Worm (Caenorhabditis elegans) whole organism, young adult: ENCODE data around the gene dos-2.
A peak's percentile ranks its signal among the peaks of the same experiment; 100 is the strongest.

ENCODE experiments used
- B0336.3 ChIP-seq: fragments of 200-800 bp; sonication (Bioruptor generic); IDR thresholded peaks from 2 replicates; pipeline ENCODE4 v1.3.6; 2022; ENCODE audit warnings: missing genetic modification characterization, missing compliant biosample characterization
- C06A6.2 ChIP-seq: fragments of 200-800 bp; sonication (Bioruptor generic); conservative IDR thresholded peaks from 2 replicates; pipeline ENCODE4 v1.3.6; 2022; ENCODE audit warnings: missing genetic modification characterization, missing compliant biosample characterization
- D2030.7 ChIP-seq: fragments of 200-800 bp; sonication (Bioruptor generic); IDR thresholded peaks from 2 replicates; pipeline ENCODE4 v1.3.6; 2022; ENCODE audit warnings: missing genetic modification reagents, missing genetic modification characterization, missing compliant biosample characterization
- F22D6.2 ChIP-seq: sonication (generic microtip); optimal IDR thresholded peaks from 2 replicates; lab custom pipeline; 2016; ENCODE audit warnings: mild to moderate bottlenecking, missing genetic modification characterization, missing compliant biosample characterization
- F39B2.1 ChIP-seq: fragments of 200-800 bp; sonication (Bioruptor generic); IDR thresholded peaks from 2 replicates; pipeline ENCODE4 v1.3.6; 2022; ENCODE audit warnings: missing genetic modification reagents, missing genetic modification characterization, missing compliant biosample characterization
- F49E8.2 ChIP-seq: sonication (generic microtip); optimal IDR thresholded peaks from 3 replicates; lab custom pipeline; 2017; ENCODE audit warnings: missing genetic modification characterization, mild to moderate bottlenecking, missing compliant biosample characterization, antibody characterized with exemption, moderate library complexity; ENCODE audit not compliant: insufficient read depth
- F52B5.7 ChIP-seq: sonication (generic microtip); optimal IDR thresholded peaks from 2 replicates; lab custom pipeline; 2016; ENCODE audit warnings: mild to moderate bottlenecking, missing genetic modification characterization, missing compliant biosample characterization
- F55B11.4 ChIP-seq: sonication (generic microtip); optimal IDR thresholded peaks from 2 replicates; lab custom pipeline; 2016; ENCODE audit warnings: missing compliant biosample characterization, missing genetic modification characterization, borderline replicate concordance; ENCODE audit not compliant: insufficient read depth
- F57A8.1 ChIP-seq: fragments of 200-800 bp; sonication (Bioruptor generic); optimal IDR thresholded peaks from 2 replicates; lab custom pipeline; 2018; ENCODE audit warnings: mild to moderate bottlenecking, missing genetic modification characterization, moderate library complexity, missing compliant biosample characterization
- F57C9.4 ChIP-seq: sonication (generic microtip); optimal IDR thresholded peaks from 2 replicates; lab custom pipeline; 2017; ENCODE audit warnings: mild to moderate bottlenecking, missing genetic modification characterization, missing compliant biosample characterization
- Y95B8A.8 ChIP-seq: fragments of 200-800 bp; sonication (Bioruptor generic); IDR thresholded peaks from 2 replicates; pipeline ENCODE4 v1.3.6; 2022; ENCODE audit warnings: missing genetic modification reagents, missing genetic modification characterization, missing compliant biosample characterization
- atf-7 ChIP-seq: sonication (generic microtip); optimal IDR thresholded peaks from 2 replicates; lab custom pipeline; 2017; ENCODE audit warnings: mild to moderate bottlenecking, missing genetic modification characterization, missing compliant biosample characterization
- bed-1 ChIP-seq: fragments of 200-800 bp; sonication (Bioruptor generic); IDR thresholded peaks from 2 replicates; pipeline ENCODE4 v1.3.6; 2022; ENCODE audit warnings: missing genetic modification reagents, missing genetic modification characterization, missing compliant biosample characterization
- ceh-91 ChIP-seq: fragments of 200-800 bp; sonication (Bioruptor generic); IDR thresholded peaks from 2 replicates; pipeline ENCODE4 v1.3.6; 2022; ENCODE audit warnings: missing genetic modification reagents, missing genetic modification characterization, missing compliant biosample characterization
- chd-7 ChIP-seq: sonication (generic microtip); optimal IDR thresholded peaks from 2 replicates; lab custom pipeline; 2016; ENCODE audit warnings: mild to moderate bottlenecking, missing genetic modification characterization, moderate library complexity, missing compliant biosample characterization
- dox-1 ChIP-seq: fragments of 200-800 bp; sonication (Bioruptor generic); IDR thresholded peaks from 2 replicates; pipeline ENCODE4 v1.3.6; 2022; ENCODE audit warnings: missing genetic modification reagents, missing genetic modification characterization, missing compliant biosample characterization
- efl-1 ChIP-seq: fragments of 150-350 bp; optimal IDR thresholded peaks from 2 replicates; lab custom pipeline; 2014; ENCODE audit warnings: missing biosample characterization, missing genetic modification reagents, missing genetic modification characterization
- egrh-3 ChIP-seq: fragments of 200-800 bp; sonication (Bioruptor generic); IDR thresholded peaks from 2 replicates; pipeline ENCODE4 v1.3.6; 2022; ENCODE audit warnings: missing genetic modification reagents, missing genetic modification characterization, missing compliant biosample characterization
- fkh-3 ChIP-seq: sonication (generic microtip); optimal IDR thresholded peaks from 2 replicates; lab custom pipeline; 2016; ENCODE audit warnings: mild to moderate bottlenecking, missing genetic modification characterization, missing compliant biosample characterization
- hsf-1 ChIP-seq: fragments of 200-800 bp; sonication (Bioruptor generic); IDR thresholded peaks from 2 replicates; pipeline ENCODE4 v1.3.6; 2022; ENCODE audit warnings: missing genetic modification reagents, missing genetic modification characterization, missing compliant biosample characterization
- let-526 ChIP-seq: fragments of 200-800 bp; sonication (Bioruptor generic); IDR thresholded peaks from 2 replicates; pipeline ENCODE4 v1.3.6; 2022; ENCODE audit warnings: missing genetic modification reagents, missing genetic modification characterization, missing compliant biosample characterization
- lin-26 ChIP-seq: fragments of 200-800 bp; sonication (Bioruptor generic); IDR thresholded peaks from 2 replicates; pipeline ENCODE4 v1.3.6; 2022; ENCODE audit warnings: missing genetic modification reagents, missing genetic modification characterization, missing compliant biosample characterization
- lin-40 ChIP-seq: sonication (generic microtip); optimal IDR thresholded peaks from 2 replicates; lab custom pipeline; 2016; ENCODE audit warnings: missing genetic modification characterization, mild to moderate bottlenecking, missing compliant biosample characterization, missing genotype, missing genetic modification reagents
- lsy-27 ChIP-seq: sonication (generic microtip); optimal IDR thresholded peaks from 2 replicates; lab custom pipeline; 2017; ENCODE audit warnings: missing genetic modification characterization, mild to moderate bottlenecking, missing compliant biosample characterization, antibody characterized with exemption, missing genotype, borderline replicate concordance; ENCODE audit not compliant: insufficient read depth
- madf-10 ChIP-seq: sonication (generic microtip); optimal IDR thresholded peaks from 2 replicates; lab custom pipeline; 2016; ENCODE audit warnings: mild to moderate bottlenecking, missing genetic modification characterization, missing compliant biosample characterization
- madf-3 ChIP-seq: fragments of 200-800 bp; sonication (Bioruptor generic); IDR thresholded peaks from 2 replicates; pipeline ENCODE4 v1.3.6; 2022; ENCODE audit warnings: missing genetic modification reagents, missing genetic modification characterization, missing compliant biosample characterization
- mcd-1 ChIP-seq: fragments of 200-800 bp; sonication (Bioruptor generic); IDR thresholded peaks from 2 replicates; pipeline ENCODE4 v1.3.6; 2022; ENCODE audit warnings: missing genetic modification reagents, missing genetic modification characterization, missing compliant biosample characterization
- mel-28 ChIP-seq: sonication (generic microtip); optimal IDR thresholded peaks from 2 replicates; lab custom pipeline; 2016; ENCODE audit warnings: borderline replicate concordance, mild to moderate bottlenecking, missing genetic modification characterization, missing compliant biosample characterization
- mxl-1 ChIP-seq: sonication (generic microtip); optimal IDR thresholded peaks from 2 replicates; lab custom pipeline; 2016; ENCODE audit warnings: missing genetic modification characterization, missing compliant biosample characterization
- nfyb-1 ChIP-seq: fragments of 200-800 bp; sonication (Bioruptor generic); IDR thresholded peaks from 2 replicates; pipeline ENCODE4 v1.3.6; 2022; ENCODE audit warnings: missing genetic modification reagents, missing genetic modification characterization, missing compliant biosample characterization
- nhr-27 ChIP-seq: fragments of 200-800 bp; sonication (Bioruptor generic); optimal IDR thresholded peaks from 2 replicates; lab custom pipeline; 2018; ENCODE audit warnings: mild to moderate bottlenecking, missing genetic modification characterization, moderate library complexity, missing compliant biosample characterization
- sea-2 ChIP-seq: fragments of 200-800 bp; sonication (Bioruptor generic); IDR thresholded peaks from 2 replicates; pipeline ENCODE4 v1.3.6; 2022; ENCODE audit warnings: missing genetic modification characterization, missing compliant biosample characterization
- snpc-1.1 ChIP-seq: sonication (generic microtip); optimal IDR thresholded peaks from 2 replicates; lab custom pipeline; 2017; ENCODE audit warnings: missing genetic modification characterization, mild to moderate bottlenecking, missing compliant biosample characterization, antibody characterized with exemption, moderate library complexity, missing genotype, missing genetic modification reagents; ENCODE audit not compliant: insufficient read depth
- snpc-3.4 ChIP-seq: sonication (generic microtip); optimal IDR thresholded peaks from 2 replicates; lab custom pipeline; 2017; ENCODE audit warnings: missing genetic modification characterization, mild to moderate bottlenecking, missing compliant biosample characterization, antibody characterized with exemption, moderate library complexity, missing genotype, missing genetic modification reagents
- snpc-4 ChIP-seq, 5 experiments: fragments of 150-350 bp in 1 of 5; sonication (generic microtip) in 4 of 5; optimal IDR thresholded peaks; 2 replicates each; lab custom pipeline; 2014 to 2018; ENCODE audit warnings: missing genetic modification characterization in 5 of 5, missing biosample characterization in 3 of 5, antibody characterized with exemption in 2 of 5, mild to moderate bottlenecking in 2 of 5, missing compliant biosample characterization in 2 of 5, missing genotype in 2 of 5, moderate library complexity in 2 of 5, missing genetic modification reagents in 1 of 5
- sptf-2 ChIP-seq: fragments of 200-800 bp; sonication (Bioruptor generic); optimal IDR thresholded peaks from 2 replicates; lab custom pipeline; 2018; ENCODE audit warnings: mild to moderate bottlenecking, missing genetic modification characterization, missing compliant biosample characterization
- unc-130 ChIP-seq: sonication (generic microtip); optimal IDR thresholded peaks from 2 replicates; lab custom pipeline; 2016; ENCODE audit warnings: missing genetic modification reagents, missing genetic modification characterization, missing compliant biosample characterization
- unc-62 ChIP-seq: fragments of 150-350 bp; optimal IDR thresholded peaks from 2 replicates; lab custom pipeline; 2014; ENCODE audit warnings: missing biosample characterization, missing genetic modification reagents, missing genetic modification characterization
- xnd-1 ChIP-seq: sonication (generic microtip); optimal IDR thresholded peaks from 2 replicates; lab custom pipeline; 2016; ENCODE audit warnings: missing genotype, missing genetic modification reagents, missing genetic modification characterization, missing compliant biosample characterization
- zfh-2 ChIP-seq: fragments of 200-800 bp; sonication (Bioruptor generic); conservative IDR thresholded peaks from 2 replicates; pipeline ENCODE4 v1.3.6; 2022; ENCODE audit warnings: missing genetic modification reagents, missing genetic modification characterization, missing compliant biosample characterization
- ztf-26 ChIP-seq: sonication (generic microtip); optimal IDR thresholded peaks from 2 replicates; lab custom pipeline; 2017; ENCODE audit warnings: missing genetic modification characterization, missing compliant biosample characterization

dos-2 gene

DNA sequence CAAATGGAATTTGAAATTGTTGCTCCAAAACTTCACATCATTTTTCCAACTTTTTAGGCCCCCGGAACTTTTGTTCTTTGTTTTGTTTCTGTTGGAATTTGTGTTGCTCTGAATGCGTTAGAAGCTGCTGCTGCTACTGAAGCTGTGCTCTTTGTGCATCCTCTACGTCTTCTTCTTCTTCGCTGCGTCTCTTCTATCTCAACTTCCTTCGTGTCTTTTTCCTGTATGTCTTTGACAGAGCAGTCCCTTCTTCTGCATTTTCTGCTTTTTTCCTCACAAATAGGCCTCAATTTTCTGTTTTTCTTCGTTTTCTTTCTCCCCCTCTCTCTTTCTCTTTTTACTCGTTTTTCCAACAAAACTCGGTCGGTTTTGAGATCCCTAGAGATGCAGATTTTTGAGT is 14.8 kb upstream of the dos-2 start:
- no peak for TF ChIP-seq lin-40 (tag; lab: Kevin White, UChicago)
- no peak for TF ChIP-seq D2030.7 (GFP tag; lab: Robert Waterston, UW)
- no peak for TF ChIP-seq atf-7 (tag; lab: Kevin White, UChicago)
- no peak for TF ChIP-seq efl-1 (GFP tag; lab: Kevin White, UChicago)
- TF ChIP-seq snpc-3.4 (tag; lab: Kevin White, UChicago): no peak
- TF ChIP-seq B0336.3 (GFP tag; lab: Robert Waterston, UW): no peak
- TF ChIP-seq zfh-2 (GFP tag; lab: Robert Waterston, UW): no peak
- no peak for TF ChIP-seq mxl-1 (tag; lab: Kevin White, UChicago)
- TF ChIP-seq nhr-27: no peak
- no peak for TF ChIP-seq chd-7 (tag; lab: Kevin White, UChicago)
- no peak for TF ChIP-seq madf-3 (GFP tag; lab: Robert Waterston, UW)
- no peak for TF ChIP-seq F22D6.2 (tag; lab: Kevin White, UChicago)
- TF ChIP-seq unc-130 (GFP tag; lab: Kevin White, UChicago): no peak

DNA sequence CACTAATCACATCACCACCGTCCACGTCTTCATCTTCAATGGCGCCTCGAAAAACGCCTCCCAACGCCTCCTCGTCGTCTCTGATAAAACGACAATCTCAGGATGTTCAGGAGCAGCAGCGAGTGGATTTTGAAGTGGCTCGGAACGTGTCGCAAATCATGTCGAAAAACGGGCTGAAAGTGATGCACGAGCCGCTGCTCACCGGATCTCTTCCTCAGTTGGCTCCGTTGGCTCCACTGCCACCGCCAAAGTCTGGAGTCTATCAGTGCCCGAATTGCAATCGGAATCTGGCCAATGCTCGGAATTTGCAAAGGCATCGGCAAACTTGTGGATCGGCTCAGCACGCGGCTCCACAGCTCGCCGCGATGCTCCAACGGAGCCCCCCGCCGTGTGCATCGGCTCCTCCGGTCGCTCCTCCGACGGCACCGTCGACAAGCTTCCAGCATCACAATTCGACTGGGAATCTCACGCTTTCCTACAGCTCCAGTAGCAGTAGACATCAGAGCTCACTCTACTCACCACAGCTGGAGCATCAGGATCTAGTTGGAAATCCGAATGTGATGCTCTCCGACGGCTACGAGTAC is 11.6 kb upstream of the dos-2 start:
- TF ChIP-seq F55B11.4 (tag; lab: Kevin White, UChicago): no peak
- TF ChIP-seq Y95B8A.8 (GFP tag; lab: Robert Waterston, UW): no peak
- no peak for TF ChIP-seq F49E8.2 (tag; lab: Kevin White, UChicago)
- 0 out of 2 replicates have a peak, but pooled peaks have one; percentile 23 for TF ChIP-seq nfyb-1 (GFP tag; lab: Robert Waterston, UW)
- TF ChIP-seq F57C9.4: no peak
- no peak for TF ChIP-seq C06A6.2 (GFP tag; lab: Robert Waterston, UW)
- TF ChIP-seq snpc-4 (GFP tag; optimal IDR thresholded peaks at IDR 0.05; lab: Kevin White, UChicago): no peak
- TF ChIP-seq snpc-4 (tag; optimal IDR thresholded peaks at IDR 0.05; lab: Kevin White, UChicago): no peak
- TF ChIP-seq madf-10: no peak
- no peak for TF ChIP-seq xnd-1 (tag; lab: Kevin White, UChicago)
- no peak for TF ChIP-seq lsy-27
- no peak for TF ChIP-seq mel-28
- TF ChIP-seq nhr-27: no peak
- no peak for TF ChIP-seq let-526 (GFP tag; lab: Robert Waterston, UW)
- TF ChIP-seq ceh-91 (GFP tag; lab: Robert Waterston, UW): no peak
- TF ChIP-seq F52B5.7: peak; percentile 38
- TF ChIP-seq sea-2 (GFP tag; lab: Robert Waterston, UW): peak; percentile 11; the same call in 1 of the 2 replicates
- TF ChIP-seq sptf-2: peak; percentile 25
- no peak for TF ChIP-seq snpc-1.1 (tag; lab: Kevin White, UChicago)
- no peak for TF ChIP-seq F22D6.2 (tag; lab: Kevin White, UChicago)
- TF ChIP-seq F39B2.1 (GFP tag; lab: Robert Waterston, UW): no peak
- peak; percentile 85 for TF ChIP-seq egrh-3
- no peak for TF ChIP-seq hsf-1 (GFP tag; lab: Robert Waterston, UW)
- TF ChIP-seq fkh-3 (tag; lab: Kevin White, UChicago): no peak
- TF ChIP-seq snpc-3.4 (tag; lab: Kevin White, UChicago): no peak
- no peak for TF ChIP-seq dox-1 (GFP tag; lab: Robert Waterston, UW)
- TF ChIP-seq lin-26: 0 out of 2 replicates have a peak, but pooled peaks have one; percentile 32
- no peak for TF ChIP-seq F57A8.1 (GFP tag; lab: Kevin White, UChicago)
- peak; percentile 87 for TF ChIP-seq zfh-2 (GFP tag; lab: Robert Waterston, UW)
- TF ChIP-seq mcd-1 (GFP tag; lab: Robert Waterston, UW): 0 out of 2 replicates have a peak, but pooled peaks have one; percentile 33
- no peak for TF ChIP-seq ztf-26 (tag; lab: Kevin White, UChicago)
- TF ChIP-seq bed-1: no peak
- no peak for TF ChIP-seq unc-62
